Fruit fly (Drosophila melanogaster) whole organism: ENCODE data around the gene CG15386.
A peak's percentile ranks its signal among the peaks of the same experiment; 100 is the strongest.

Experiments
- CG8478 ChIP-seq: fragments of >200 bp; optimal IDR thresholded peaks from 2 replicates; lab custom pipeline; 2018; ENCODE audit warnings: inconsistent platforms
- Dll ChIP-seq: fragments of >200 bp; optimal IDR thresholded peaks from 2 replicates; lab custom pipeline; 2017
- EcR ChIP-seq, 2 experiments: fragments of >200 bp; optimal IDR thresholded peaks; 2 replicates each; lab custom pipeline; 2017; ENCODE audit warnings: missing biosample characterization in 2 of 2, missing genetic modification characterization in 2 of 2, missing genetic modification reagents in 2 of 2
- pan ChIP-seq: fragments of >200 bp; optimal IDR thresholded peaks from 2 replicates; lab custom pipeline; 2017
- psq ChIP-seq: fragments of >200 bp; optimal IDR thresholded peaks from 2 replicates; lab custom pipeline; 2017
- usp ChIP-seq: fragments of >200 bp; optimal IDR thresholded peaks from 2 replicates; lab custom pipeline; 2017; ENCODE audit warnings: missing biosample characterization, missing genetic modification characterization, mixed read lengths

CG15386 gene

dm6 chr2L:2198119-2198494 lies 18.9 kb downstream of the CG15386 start:
- TF ChIP-seq Dll (lab: Kevin White, UChicago), result no peak
- TF ChIP-seq psq (lab: Kevin White, UChicago), result no peak
- no peak for TF ChIP-seq CG8478 (lab: Kevin White, UChicago)
- TF ChIP-seq pan, result no peak
- TF ChIP-seq usp, result no peak
- no peak for TF ChIP-seq EcR (GFP tag; optimal IDR thresholded peaks at IDR 0.05; lab: Kevin White, UChicago)

dm6 chr2L:2197475-2198118 lies 19.4 kb downstream of the CG15386 start, which contains the start of gene COX7AL2:
TSS of gene COX7AL2 (minus strand) at chr2L:2197912.
- no peak for TF ChIP-seq Dll (lab: Kevin White, UChicago)
- peak in 1 of 2 experiments; percentile 89 for TF ChIP-seq EcR (GFP tag; optimal IDR thresholded peaks at IDR 0.05; lab: Kevin White, UChicago)

dm6 chr2L:2196590-2197474 lies 20.2 kb downstream of the CG15386 start:
- TF ChIP-seq CG8478 (lab: Kevin White, UChicago) (peak; percentile 33), EcR (GFP tag; optimal IDR thresholded peaks at IDR 0.05; lab: Kevin White, UChicago) (peak; percentile 100), Dll (lab: Kevin White, UChicago) (peak; percentile 87), pan (no peak), usp (no peak)

- TF ChIP-seq Dll (lab: Kevin White, UChicago) (no peak), usp (no peak), pan (no peak), EcR (GFP tag; optimal IDR thresholded peaks at IDR 0.05; lab: Kevin White, UChicago) (no peak), psq (lab: Kevin White, UChicago) (no peak), CG8478 (lab: Kevin White, UChicago) (no peak)
Measured at dm6 chr2L:2195328-2195727, 21.7 kb downstream of the CG15386 start.

dm6 chr2L:2194305-2194828 lies 22.7 kb downstream of the CG15386 start:
- peak in 1 of 2 experiments; percentile 31 for TF ChIP-seq EcR (GFP tag; optimal IDR thresholded peaks at IDR 0.05; lab: Kevin White, UChicago)
- TF ChIP-seq pan, result no peak

- TF ChIP-seq usp (no peak), Dll (lab: Kevin White, UChicago) (peak; percentile 38), EcR (GFP tag; optimal IDR thresholded peaks at IDR 0.05; lab: Kevin White, UChicago) (peak; percentile 25 to 69), pan (no peak), CG8478 (lab: Kevin White, UChicago) (peak; percentile 50)
Measured at dm6 chr2L:2193357-2193780, 23.7 kb downstream of the CG15386 start.

- TF ChIP-seq usp (no peak), CG8478 (lab: Kevin White, UChicago) (no peak), EcR (GFP tag; optimal IDR thresholded peaks at IDR 0.05; lab: Kevin White, UChicago) (no peak), Dll (lab: Kevin White, UChicago) (no peak), psq (lab: Kevin White, UChicago) (no peak), pan (no peak)
Measured at dm6 chr2L:2192123-2192601, 24.9 kb downstream of the CG15386 start, which contains the start of gene CG10874. TSS of gene CG10874 (minus strand) at chr2L:2192386.

dm6 chr2L:2191404-2191803 lies 25.6 kb downstream of the CG15386 start:
- TF ChIP-seq pan, result no peak

- TF ChIP-seq CG8478 (lab: Kevin White, UChicago), result no peak
- no peak for TF ChIP-seq pan
- no peak for TF ChIP-seq Dll (lab: Kevin White, UChicago)
- no peak for TF ChIP-seq psq (lab: Kevin White, UChicago)
- no peak for TF ChIP-seq usp
- TF ChIP-seq EcR (GFP tag; optimal IDR thresholded peaks at IDR 0.05; lab: Kevin White, UChicago), result no peak
Measured at dm6 chr2L:2190684-2191083, 26.4 kb downstream of the CG15386 start.

- no peak for TF ChIP-seq CG8478 (lab: Kevin White, UChicago)
- no peak for TF ChIP-seq pan
- TF ChIP-seq EcR (GFP tag; optimal IDR thresholded peaks at IDR 0.05; lab: Kevin White, UChicago), result no peak
- TF ChIP-seq psq (lab: Kevin White, UChicago), result no peak
- TF ChIP-seq usp, result no peak
- TF ChIP-seq Dll (lab: Kevin White, UChicago), result no peak
Measured at dm6 chr2L:2189100-2189499, 27.9 kb downstream of the CG15386 start.

- TF ChIP-seq usp (no peak), psq (lab: Kevin White, UChicago) (no peak), CG8478 (lab: Kevin White, UChicago) (no peak), EcR (GFP tag; optimal IDR thresholded peaks at IDR 0.05; lab: Kevin White, UChicago) (no peak), Dll (lab: Kevin White, UChicago) (no peak), pan (no peak)
Measured at dm6 chr2L:2187411-2187810, 29.6 kb downstream of the CG15386 start.

dm6 chr2L:2185373-2185772 lies 31.7 kb downstream of the CG15386 start:
- TF ChIP-seq CG8478 (lab: Kevin White, UChicago), result no peak
- TF ChIP-seq EcR (GFP tag; optimal IDR thresholded peaks at IDR 0.05; lab: Kevin White, UChicago), result no peak
- TF ChIP-seq pan, result no peak
- TF ChIP-seq usp, result no peak
